Worm (Caenorhabditis elegans): Measurements from ENCODE around the gene W06A7.4.

ce11 chrV:14854261-14854660 lies 30.0 kb downstream of the W06A7.4 start:
- TF ChIP-seq let-526 (GFP tag; IDR thresholded peaks at IDR 0.05) (no peak), lsy-27 (tag; optimal IDR thresholded peaks at IDR 0.05; ENCODE audit: borderline replicate concordance, insufficient read depth) (no peak), ama-1 (optimal IDR thresholded peaks at IDR 0.05) (no peak), ama-1 (GFP tag; optimal IDR thresholded peaks at IDR 0.05) (no peak), snpc-4 (GFP tag; optimal IDR thresholded peaks at IDR 0.05) (no peak), snpc-4 (tag; optimal IDR thresholded peaks at IDR 0.05) (no peak), hsf-1 (GFP tag; IDR thresholded peaks at IDR 0.05) (no peak)
